Fruit fly (Drosophila melanogaster): ENCODE measurements around the gene comm.

- TF ChIP-seq CTCF (optimal IDR thresholded peaks at IDR 0.05) (no peak), CG8478 (optimal IDR thresholded peaks at IDR 0.05) (no peak)
These were observed 20.2 kb upstream of the comm start for dm6 chr3L:15748376-15748955.
